Worm (Caenorhabditis elegans) whole organism, L4 larva: ENCODE data around the gene rde-12.

Experiments
- D1046.2 ChIP-seq: fragments of 200-800 bp; sonication (Bioruptor generic); IDR thresholded peaks from 2 replicates; pipeline ENCODE4 v1.3.6; 2022; ENCODE audit warnings: missing genetic modification characterization, missing compliant biosample characterization
- F10B5.3 ChIP-seq: sonication (generic microtip); optimal IDR thresholded peaks from 2 replicates; lab custom pipeline; 2016; ENCODE audit warnings: mild to moderate bottlenecking, missing genetic modification characterization, missing compliant biosample characterization
- F26F4.8 ChIP-seq: fragments of 200-800 bp; sonication (Bioruptor generic); conservative IDR thresholded peaks from 2 replicates; pipeline ENCODE4 v1.3.6; 2022; ENCODE audit warnings: missing genetic modification characterization, missing compliant biosample characterization
- F44E2.7 ChIP-seq: fragments of 200-800 bp; sonication (Bioruptor generic); IDR thresholded peaks from 2 replicates; pipeline ENCODE4 v2.1.2; 2022; ENCODE audit warnings: missing genetic modification characterization, missing compliant biosample characterization
- F49E8.2 ChIP-seq: sonication (generic microtip); optimal IDR thresholded peaks from 2 replicates; lab custom pipeline; 2016; ENCODE audit warnings: missing compliant biosample characterization, mild to moderate bottlenecking, missing genetic modification characterization, borderline replicate concordance
- R02D3.7 ChIP-seq: fragments of 150-350 bp; sonication (generic microtip); optimal IDR thresholded peaks from 3 replicates; lab custom pipeline; 2014; ENCODE audit warnings: missing biosample characterization, missing genetic modification characterization
- T20F7.1 ChIP-seq: fragments of 200-800 bp; sonication (Bioruptor generic); optimal IDR thresholded peaks from 2 replicates; lab custom pipeline; 2018; ENCODE audit warnings: mild to moderate bottlenecking, missing genetic modification characterization, missing compliant biosample characterization
- T26A8.4 ChIP-seq: fragments of 200-800 bp; sonication (Bioruptor generic); IDR thresholded peaks from 2 replicates; pipeline ENCODE4 v1.3.6; 2022; ENCODE audit warnings: missing genetic modification characterization, missing compliant biosample characterization
- Y48G9A.11 ChIP-seq: fragments of 200-800 bp; sonication (Bioruptor generic); IDR thresholded peaks from 2 replicates; pipeline ENCODE4 v1.3.6; 2022; ENCODE audit warnings: missing genetic modification reagents, missing genetic modification characterization, missing compliant biosample characterization
- Y75B8A.6 ChIP-seq: fragments of 200-800 bp; sonication (Bioruptor generic); IDR thresholded peaks from 2 replicates; pipeline ENCODE4 v1.3.6; 2022; ENCODE audit warnings: missing genetic modification reagents, missing genetic modification characterization, missing compliant biosample characterization
- ZK546.5 ChIP-seq, 2 experiments: sonication (generic microtip); optimal IDR thresholded peaks; 2 replicates each; lab custom pipeline; 2017; ENCODE audit warnings: missing biosample characterization in 2 of 2, missing genetic modification characterization in 2 of 2
- aha-1 ChIP-seq: fragments of 150-350 bp; peaks from one replicate; lab custom pipeline; 2014; ENCODE audit warnings: missing biosample characterization, missing genetic modification characterization
- ama-1 ChIP-seq: fragments of 150-350 bp; optimal IDR thresholded peaks from 2 replicates; lab custom pipeline; 2014; ENCODE audit warnings: inconsistent platforms, mixed read lengths
- ceh-20 ChIP-seq: fragments of 200-800 bp; sonication (Bioruptor generic); IDR thresholded peaks from 2 replicates; pipeline ENCODE4 v1.3.6; 2022; ENCODE audit warnings: missing genetic modification reagents, missing genetic modification characterization, missing compliant biosample characterization
- ceh-62 ChIP-seq: sonication (generic microtip); optimal IDR thresholded peaks from 2 replicates; lab custom pipeline; 2017; ENCODE audit warnings: missing biosample characterization, missing genetic modification characterization
- ces-1 ChIP-seq: fragments of 150-350 bp; sonication (generic microtip); optimal IDR thresholded peaks from 4 replicates; lab custom pipeline; 2014; ENCODE audit warnings: missing biosample characterization, missing genetic modification reagents, missing genetic modification characterization
- ctbp-1 ChIP-seq: fragments of 200-800 bp; sonication (Bioruptor generic); IDR thresholded peaks from 2 replicates; pipeline ENCODE4 v1.3.6; 2022; ENCODE audit warnings: missing genetic modification reagents, missing genetic modification characterization, missing compliant biosample characterization
- daf-8 ChIP-seq: fragments of 200-800 bp; sonication (Bioruptor generic); IDR thresholded peaks from 2 replicates; pipeline ENCODE4 v1.3.6; 2022; ENCODE audit warnings: missing genetic modification characterization, missing compliant biosample characterization
- dmd-8 ChIP-seq: fragments of 200-800 bp; sonication (Bioruptor generic); IDR thresholded peaks from 2 replicates; pipeline ENCODE4 v1.3.6; 2022; ENCODE audit warnings: missing genetic modification characterization, missing compliant biosample characterization
- dmd-9 ChIP-seq: fragments of 200-800 bp; sonication (Bioruptor generic); IDR thresholded peaks from 2 replicates; pipeline ENCODE4 v1.3.6; 2022; ENCODE audit warnings: missing genetic modification reagents, missing genetic modification characterization, missing compliant biosample characterization
- dpl-1 ChIP-seq: fragments of 150-350 bp; optimal IDR thresholded peaks from 2 replicates; lab custom pipeline; 2014; ENCODE audit warnings: missing biosample characterization, missing genetic modification reagents, missing genetic modification characterization
- duxl-1 ChIP-seq: sonication (generic microtip); optimal IDR thresholded peaks from 2 replicates; lab custom pipeline; 2016; ENCODE audit warnings: mild to moderate bottlenecking, missing genetic modification characterization, moderate library complexity, missing compliant biosample characterization; ENCODE audit not compliant: poor library complexity
- egl-43 ChIP-seq: fragments of 200-800 bp; sonication (Bioruptor generic); IDR thresholded peaks from 2 replicates; pipeline ENCODE4 v1.3.6; 2022; ENCODE audit warnings: missing genetic modification reagents, missing genetic modification characterization, missing compliant biosample characterization
- fos-1 ChIP-seq: fragments of 150-350 bp; optimal IDR thresholded peaks from 2 replicates; lab custom pipeline; 2014; ENCODE audit warnings: missing biosample characterization, missing genetic modification characterization
- gei-8 ChIP-seq: fragments of 200-800 bp; sonication (Bioruptor generic); optimal IDR thresholded peaks from 2 replicates; lab custom pipeline; 2018; ENCODE audit warnings: mild to moderate bottlenecking, missing genetic modification characterization, missing compliant biosample characterization
- hmg-1.1 ChIP-seq: fragments of 200-800 bp; sonication (Bioruptor generic); IDR thresholded peaks from 2 replicates; pipeline ENCODE4 v1.3.6; 2022; ENCODE audit warnings: missing genetic modification reagents, missing genetic modification characterization, missing compliant biosample characterization
- jun-1 ChIP-seq: fragments of 150-350 bp; optimal IDR thresholded peaks from 2 replicates; lab custom pipeline; 2014; ENCODE audit warnings: missing biosample characterization, missing genetic modification reagents, missing genetic modification characterization
- lim-7 ChIP-seq: fragments of 200-800 bp; sonication (Bioruptor generic); IDR thresholded peaks from 2 replicates; pipeline ENCODE4 v1.3.6; 2022; ENCODE audit warnings: missing genetic modification characterization, missing compliant biosample characterization
- lin-1 ChIP-seq: fragments of 200-800 bp; sonication (Bioruptor generic); IDR thresholded peaks from 2 replicates; pipeline ENCODE4 v1.3.6; 2022; ENCODE audit warnings: missing genetic modification reagents, missing genetic modification characterization, missing compliant biosample characterization
- lin-38 ChIP-seq: fragments of 200-800 bp; sonication (Bioruptor generic); IDR thresholded peaks from 2 replicates; pipeline ENCODE4 v1.3.6; 2022; ENCODE audit warnings: missing genetic modification reagents, missing genetic modification characterization, missing compliant biosample characterization
- lin-39 ChIP-seq: fragments of 150-350 bp; optimal IDR thresholded peaks from 2 replicates; lab custom pipeline; 2014; ENCODE audit warnings: missing biosample characterization, missing genetic modification reagents, missing genetic modification characterization
- lir-3 ChIP-seq: sonication (generic microtip); optimal IDR thresholded peaks from 2 replicates; lab custom pipeline; 2016; ENCODE audit warnings: mild to moderate bottlenecking, missing genetic modification characterization, missing compliant biosample characterization
- madf-9 ChIP-seq: fragments of 200-800 bp; sonication (Bioruptor generic); conservative IDR thresholded peaks from 2 replicates; pipeline ENCODE4 v1.3.6; 2022; ENCODE audit warnings: missing genetic modification reagents, missing genetic modification characterization, missing compliant biosample characterization
- nhr-10 ChIP-seq: fragments of 150-350 bp; optimal IDR thresholded peaks from 2 replicates; lab custom pipeline; 2014; ENCODE audit warnings: missing biosample characterization, missing genetic modification characterization
- nhr-102 ChIP-seq: sonication (generic microtip); optimal IDR thresholded peaks from 2 replicates; lab custom pipeline; 2016; ENCODE audit warnings: mild to moderate bottlenecking, missing genetic modification characterization, moderate library complexity, missing compliant biosample characterization
- nhr-11 ChIP-seq: fragments of 150-350 bp; optimal IDR thresholded peaks from 2 replicates; lab custom pipeline; 2014; ENCODE audit warnings: missing biosample characterization, missing genetic modification characterization
- nhr-111 ChIP-seq: fragments of 200-800 bp; sonication (Bioruptor generic); optimal IDR thresholded peaks from 2 replicates; lab custom pipeline; 2018; ENCODE audit warnings: mild to moderate bottlenecking, missing genetic modification characterization, missing compliant biosample characterization
- nhr-237 ChIP-seq: sonication (generic microtip); optimal IDR thresholded peaks from 2 replicates; lab custom pipeline; 2017; ENCODE audit warnings: missing biosample characterization, missing genetic modification characterization
- nhr-25 ChIP-seq: sonication (generic microtip); optimal IDR thresholded peaks from 2 replicates; lab custom pipeline; 2017; ENCODE audit warnings: missing genetic modification characterization, mild to moderate bottlenecking, missing compliant biosample characterization, antibody characterized with exemption, moderate library complexity, borderline replicate concordance; ENCODE audit not compliant: insufficient read depth
- nhr-42 ChIP-seq: fragments of 200-800 bp; sonication (Bioruptor generic); IDR thresholded peaks from 2 replicates; pipeline ENCODE4 v1.3.6; 2022; ENCODE audit warnings: missing genetic modification characterization, missing compliant biosample characterization
- nhr-48 ChIP-seq: sonication (generic microtip); optimal IDR thresholded peaks from 2 replicates; lab custom pipeline; 2016; ENCODE audit warnings: mild to moderate bottlenecking, missing genetic modification characterization, missing compliant biosample characterization
- nhr-6 ChIP-seq: fragments of 150-350 bp; optimal IDR thresholded peaks from 2 replicates; lab custom pipeline; 2014; ENCODE audit warnings: missing biosample characterization, missing genetic modification characterization
- nhr-76 ChIP-seq: fragments of 150-350 bp; optimal IDR thresholded peaks from 2 replicates; lab custom pipeline; 2014; ENCODE audit warnings: missing biosample characterization, missing genetic modification characterization
- nhr-77 ChIP-seq: fragments of 150-350 bp; optimal IDR thresholded peaks from 2 replicates; lab custom pipeline; 2014; ENCODE audit warnings: missing biosample characterization, missing genetic modification characterization
- php-3 ChIP-seq: fragments of 200-800 bp; sonication (Bioruptor generic); IDR thresholded peaks from 2 replicates; pipeline ENCODE4 v1.3.6; 2022; ENCODE audit warnings: missing genetic modification reagents, missing genetic modification characterization, missing compliant biosample characterization
- saeg-2 ChIP-seq: fragments of 200-800 bp; sonication (Bioruptor generic); IDR thresholded peaks from 2 replicates; pipeline ENCODE4 v1.3.6; 2022; ENCODE audit warnings: missing genetic modification reagents, missing genetic modification characterization, missing compliant biosample characterization
- spr-3 ChIP-seq: fragments of 200-800 bp; sonication (Bioruptor generic); optimal IDR thresholded peaks from 2 replicates; lab custom pipeline; 2018; ENCODE audit warnings: mild to moderate bottlenecking, missing genetic modification characterization, missing compliant biosample characterization
- unc-39 ChIP-seq: sonication (generic microtip); optimal IDR thresholded peaks from 2 replicates; lab custom pipeline; 2017; ENCODE audit warnings: missing biosample characterization, missing genetic modification characterization
- zfp-2 ChIP-seq: sonication (generic microtip); optimal IDR thresholded peaks from 2 replicates; lab custom pipeline; 2016; ENCODE audit warnings: mild to moderate bottlenecking, missing genetic modification characterization, missing compliant biosample characterization
- zfp-3 ChIP-seq: fragments of 200-800 bp; sonication (Bioruptor generic); conservative IDR thresholded peaks from 2 replicates; pipeline ENCODE4 v1.3.6; 2022; ENCODE audit warnings: missing genetic modification reagents, missing genetic modification characterization, missing compliant biosample characterization
- ztf-7 ChIP-seq: fragments of 150-350 bp; optimal IDR thresholded peaks from 2 replicates; lab custom pipeline; 2014; ENCODE audit warnings: missing biosample characterization, missing genetic modification characterization

Gene rde-12

DNA sequence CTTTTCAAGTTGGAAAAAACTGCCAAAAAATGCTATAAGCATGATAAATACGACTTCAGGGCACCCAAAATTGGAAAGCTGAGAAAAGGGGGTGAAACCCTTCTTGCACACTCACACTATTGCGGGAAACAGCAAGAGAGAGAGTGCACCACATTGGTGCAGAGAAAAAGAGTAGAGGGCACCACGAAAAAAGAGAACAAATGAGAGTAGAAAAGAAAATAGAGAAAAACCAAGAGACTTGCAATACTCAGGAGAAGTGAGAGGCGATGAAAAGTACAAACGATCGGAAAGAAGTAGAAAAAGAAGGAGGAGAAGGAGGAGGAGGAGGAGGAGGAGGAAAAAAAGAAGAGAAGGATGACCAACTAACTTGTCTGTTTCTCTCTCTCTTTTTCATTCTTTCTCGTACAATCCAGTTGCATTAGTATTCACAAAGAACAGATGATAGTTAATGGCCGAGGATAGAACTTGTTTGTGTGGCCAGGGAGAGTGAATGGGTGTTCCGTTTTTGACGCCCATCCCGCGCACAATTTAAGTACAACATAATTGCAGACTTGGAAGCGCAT lies 9.9 kb upstream of the rde-12 start (continued):
- TF ChIP-seq nhr-42 (GFP tag; lab: Robert Waterston, UW) = no peak
- TF ChIP-seq F44E2.7 = no peak
- no peak for TF ChIP-seq nhr-237 (tag; lab: Kevin White, UChicago)
- TF ChIP-seq lin-38 (GFP tag; lab: Robert Waterston, UW) = peak; percentile 45
- no peak for TF ChIP-seq ceh-20 (GFP tag; lab: Robert Waterston, UW)
- no peak for TF ChIP-seq lin-1 (GFP tag; lab: Robert Waterston, UW)
- TF ChIP-seq unc-39 = no peak
- no peak for TF ChIP-seq gei-8
- peak; percentile 41 for TF ChIP-seq lin-39 (tag; lab: Kevin White, UChicago)
- TF ChIP-seq dmd-8 (GFP tag; lab: Robert Waterston, UW) = 0 out of 2 replicates have a peak, but pooled peaks have one; percentile 52
- no peak for TF ChIP-seq D1046.2
- no peak for TF ChIP-seq egl-43 (GFP tag; lab: Robert Waterston, UW)
- no peak for TF ChIP-seq lir-3 (tag; lab: Kevin White, UChicago)
- TF ChIP-seq ceh-62 (tag; lab: Kevin White, UChicago) = no peak
- no peak for TF ChIP-seq lim-7 (GFP tag; lab: Robert Waterston, UW)
- no peak for TF ChIP-seq T20F7.1 (GFP tag; lab: Kevin White, UChicago)
- TF ChIP-seq fos-1 (tag; lab: Kevin White, UChicago) = no peak
- TF ChIP-seq hmg-1.1 (GFP tag; lab: Robert Waterston, UW) = peak; percentile 79
- no peak for TF ChIP-seq F26F4.8 (GFP tag; lab: Robert Waterston, UW)
- peak; percentile 33 for TF ChIP-seq dpl-1 (GFP tag; lab: Kevin White, UChicago)
- peak; percentile 46 for TF ChIP-seq ctbp-1 (GFP tag; lab: Robert Waterston, UW)
- peak; percentile 69 for TF ChIP-seq nhr-25 (tag; lab: Kevin White, UChicago)
- TF ChIP-seq aha-1 = no peak
- no peak; the same call in 1 of the 2 replicates for TF ChIP-seq zfp-3 (GFP tag; lab: Robert Waterston, UW)
- TF ChIP-seq saeg-2 (GFP tag; lab: Robert Waterston, UW) = no peak
- no peak for TF ChIP-seq daf-8 (GFP tag; lab: Robert Waterston, UW)
- no peak for TF ChIP-seq Y48G9A.11 (GFP tag; lab: Robert Waterston, UW)
- TF ChIP-seq nhr-48 (tag; lab: Kevin White, UChicago) = peak; percentile 22
- TF ChIP-seq Y75B8A.6 = 0 out of 2 replicates have a peak, but pooled peaks have one; percentile 36
- TF ChIP-seq spr-3 (GFP tag; lab: Kevin White, UChicago) = no peak
- TF ChIP-seq jun-1 (tag; lab: Kevin White, UChicago) = no peak
- no peak for TF ChIP-seq ces-1 (GFP tag; lab: Kevin White, UChicago)
- TF ChIP-seq ztf-7 = no peak
- no peak for TF ChIP-seq R02D3.7
- no peak for TF ChIP-seq ama-1
- peak; percentile 4 for TF ChIP-seq nhr-111 (GFP tag; lab: Kevin White, UChicago)
- TF ChIP-seq nhr-6 (tag; lab: Kevin White, UChicago) = peak; percentile 83
- no peak for TF ChIP-seq dmd-9 (GFP tag; lab: Robert Waterston, UW)
- TF ChIP-seq nhr-76 (tag; lab: Kevin White, UChicago) = no peak
- peak; percentile 22 for TF ChIP-seq duxl-1 (tag; lab: Kevin White, UChicago)
- TF ChIP-seq nhr-77 (tag; lab: Kevin White, UChicago) = no peak
- TF ChIP-seq php-3 (GFP tag; lab: Robert Waterston, UW) = no peak
- TF ChIP-seq F10B5.3 (tag; lab: Kevin White, UChicago) = no peak
- TF ChIP-seq madf-9 = no peak
- no peak for TF ChIP-seq ZK546.5 (tag; optimal IDR thresholded peaks at IDR 0.05; lab: Kevin White, UChicago)
- no peak for TF ChIP-seq nhr-10 (tag; lab: Kevin White, UChicago)
- peak; percentile 42 for TF ChIP-seq nhr-11 (tag; lab: Kevin White, UChicago)
- no peak for TF ChIP-seq nhr-102 (tag; lab: Kevin White, UChicago)
- no peak for TF ChIP-seq F49E8.2 (tag; lab: Kevin White, UChicago)
- no peak for TF ChIP-seq zfp-2 (tag; lab: Kevin White, UChicago)
- TF ChIP-seq T26A8.4 = no peak
